Worm (Caenorhabditis elegans) whole organism, L2 larva: ENCODE results near the gene F49C12.7.

Experiments
- R02D3.7 ChIP-seq: fragments of 150-350 bp; optimal IDR thresholded peaks from 2 replicates; lab custom pipeline; 2014; ENCODE audit warnings: missing biosample characterization, missing genetic modification characterization
- ama-1 ChIP-seq: fragments of 150-350 bp; optimal IDR thresholded peaks from 2 replicates; lab custom pipeline; 2018; ENCODE audit warnings: inconsistent platforms
- blmp-1 ChIP-seq: sonication (generic microtip); optimal IDR thresholded peaks from 2 replicates; lab custom pipeline; 2017; ENCODE audit warnings: missing genetic modification characterization, mild to moderate bottlenecking, missing compliant biosample characterization, antibody characterized with exemption, moderate library complexity; ENCODE audit not compliant: insufficient read depth
- elt-3 ChIP-seq: sonication (generic microtip); optimal IDR thresholded peaks from 2 replicates; lab custom pipeline; 2017; ENCODE audit warnings: missing biosample characterization, missing genetic modification characterization
- lin-13 ChIP-seq: fragments of 150-350 bp; optimal IDR thresholded peaks from 2 replicates; lab custom pipeline; 2014; ENCODE audit warnings: missing biosample characterization, missing genetic modification reagents, missing genetic modification characterization
- lin-39 ChIP-seq: fragments of 150-350 bp; optimal IDR thresholded peaks from 2 replicates; lab custom pipeline; 2014; ENCODE audit warnings: missing biosample characterization, missing genetic modification reagents, missing genetic modification characterization
- nhr-10 ChIP-seq: sonication (generic microtip); optimal IDR thresholded peaks from 2 replicates; lab custom pipeline; 2017; ENCODE audit warnings: missing biosample characterization, missing genetic modification characterization
- nhr-12 ChIP-seq: fragments of 150-350 bp; optimal IDR thresholded peaks from 2 replicates; lab custom pipeline; 2014; ENCODE audit warnings: missing biosample characterization, missing genetic modification characterization
- nhr-21 ChIP-seq: fragments of 150-350 bp; optimal IDR thresholded peaks from 2 replicates; lab custom pipeline; 2014; ENCODE audit warnings: missing biosample characterization, missing genetic modification characterization
- nhr-23 ChIP-seq: fragments of 150-350 bp; optimal IDR thresholded peaks from 2 replicates; lab custom pipeline; 2014; ENCODE audit warnings: missing biosample characterization, missing genetic modification reagents, missing genetic modification characterization
- nhr-237 ChIP-seq: fragments of 150-350 bp; optimal IDR thresholded peaks from 2 replicates; lab custom pipeline; 2014; ENCODE audit warnings: missing biosample characterization, missing genetic modification characterization
- nhr-77 ChIP-seq: fragments of 150-350 bp; optimal IDR thresholded peaks from 2 replicates; lab custom pipeline; 2014; ENCODE audit warnings: missing biosample characterization, missing genetic modification characterization
- ztf-11 ChIP-seq: sonication (generic microtip); optimal IDR thresholded peaks from 2 replicates; lab custom pipeline; 2017; ENCODE audit warnings: missing biosample characterization, missing genetic modification characterization
- ztf-4 ChIP-seq: fragments of 150-350 bp; optimal IDR thresholded peaks from 2 replicates; lab custom pipeline; 2014; ENCODE audit warnings: missing biosample characterization, missing genetic modification characterization

DNA sequence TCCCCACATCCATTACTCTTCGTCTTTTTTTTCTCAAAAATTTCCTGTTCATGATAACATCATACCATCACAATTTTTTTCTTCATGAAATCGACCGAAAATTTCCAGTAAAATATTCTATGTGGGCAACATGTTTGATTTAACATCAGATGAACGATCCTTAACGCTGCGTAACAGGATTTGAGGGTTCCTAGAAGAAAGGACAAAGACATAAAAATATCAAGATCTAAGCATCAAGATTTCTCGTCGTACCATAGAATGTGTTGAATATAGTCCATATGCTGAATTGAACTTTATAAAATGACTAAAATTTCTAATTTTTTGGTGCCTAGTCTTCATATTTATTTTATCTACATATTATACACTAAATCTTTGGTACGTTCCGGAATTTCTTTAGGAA, 12.6 kb downstream of the F49C12.7 start, which contains the start of gene F49C12.3:
- TF ChIP-seq nhr-77 (tag; lab: Kevin White, UChicago) (no peak), ama-1 (lab: Kevin White, UChicago) (no peak), ztf-11 (tag; lab: Kevin White, UChicago) (no peak), ztf-4 (tag; lab: Kevin White, UChicago) (no peak), lin-13 (GFP tag; lab: Kevin White, UChicago) (no peak), elt-3 (tag; lab: Kevin White, UChicago) (no peak), nhr-21 (tag; lab: Kevin White, UChicago) (no peak), nhr-23 (tag; lab: Kevin White, UChicago) (no peak), nhr-10 (no peak), nhr-12 (tag; lab: Kevin White, UChicago) (no peak), lin-39 (tag; lab: Kevin White, UChicago) (no peak), blmp-1 (tag; lab: Kevin White, UChicago) (no peak), R02D3.7 (no peak), nhr-237 (no peak)
